Worm (Caenorhabditis elegans): ENCODE data around the gene fbxa-88.

DNA sequence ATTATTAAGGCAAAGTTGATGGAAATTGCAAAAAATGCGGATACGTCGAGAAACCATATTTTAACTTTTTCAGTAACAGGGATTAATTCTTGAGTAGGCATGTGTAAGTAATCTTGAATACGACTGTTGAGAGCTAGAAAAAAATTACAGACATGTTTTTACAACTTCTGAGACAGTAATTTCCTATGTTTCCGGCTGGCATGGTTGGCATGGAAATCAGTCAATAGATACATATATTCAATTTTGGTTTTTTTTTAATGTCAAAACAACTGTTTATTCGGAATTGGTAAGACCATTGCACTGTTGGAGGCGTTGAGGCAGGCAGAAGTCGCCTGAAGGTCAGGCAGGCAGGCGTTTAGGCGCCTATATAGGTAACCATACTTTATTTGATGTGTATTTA, 10.5 kb upstream of the fbxa-88 start, which contains the start of gene str-254:
- TF ChIP-seq pha-4 (tag; optimal IDR thresholded peaks at IDR 0.05) (no peak), nhr-23 (tag; optimal IDR thresholded peaks at IDR 0.05) (no peak), aly-2 (tag; optimal IDR thresholded peaks at IDR 0.05) (no peak), daf-12 (tag; optimal IDR thresholded peaks at IDR 0.05) (no peak), lsy-12 (tag; optimal IDR thresholded peaks at IDR 0.05) (no peak)
